Worm (Caenorhabditis elegans) whole organism, L4/young adult: ENCODE data around the gene Y41C4A.32.

Experiments
- W03F9.2 ChIP-seq: fragments of 150-350 bp; optimal IDR thresholded peaks from 2 replicates; lab custom pipeline; 2014; ENCODE audit warnings: missing biosample characterization, missing genetic modification characterization
- dao-5 ChIP-seq: sonication (generic microtip); optimal IDR thresholded peaks from 2 replicates; lab custom pipeline; 2016; ENCODE audit warnings: missing genotype, missing genetic modification characterization, moderate library complexity, missing compliant biosample characterization
- him-1 ChIP-seq: sonication (generic microtip); optimal IDR thresholded peaks from 2 replicates; lab custom pipeline; 2016; ENCODE audit warnings: missing genotype, missing genetic modification reagents, missing genetic modification characterization, missing compliant biosample characterization

- no peak for TF ChIP-seq him-1 (tag; lab: Kevin White, UChicago)
- no peak for TF ChIP-seq dao-5
- TF ChIP-seq W03F9.2 (tag; lab: Kevin White, UChicago): no peak
Observed at ce11 chrIII:11680514-11680913, 41.0 kb upstream of the Y41C4A.32 start.
